Worm (Caenorhabditis elegans) whole organism, L1 larva: Measurements from ENCODE around the gene R05G9.5.
A peak's percentile ranks its signal among the peaks of the same experiment; 100 is the strongest.

Experiments used
- C04F5.9 ChIP-seq: sonication (generic microtip); optimal IDR thresholded peaks from 2 replicates; lab custom pipeline; 2016; ENCODE audit warnings: missing genetic modification characterization, missing compliant biosample characterization
- C16A3.4 ChIP-seq: fragments of 150-350 bp; optimal IDR thresholded peaks from 2 replicates; lab custom pipeline; 2014; ENCODE audit warnings: missing biosample characterization, missing genetic modification characterization
- F16B12.6 ChIP-seq: fragments of 150-350 bp; optimal IDR thresholded peaks from 2 replicates; lab custom pipeline; 2014; ENCODE audit warnings: missing biosample characterization, missing genetic modification characterization
- aha-1 ChIP-seq: fragments of 150-350 bp; optimal IDR thresholded peaks from 2 replicates; lab custom pipeline; 2014; ENCODE audit warnings: missing biosample characterization, missing genetic modification characterization
- alr-1 ChIP-seq: fragments of 200-800 bp; sonication (Bioruptor generic); optimal IDR thresholded peaks from 2 replicates; lab custom pipeline; 2018; ENCODE audit warnings: borderline replicate concordance, mild to moderate bottlenecking, missing genetic modification characterization, missing compliant biosample characterization
- blmp-1 ChIP-seq: fragments of 150-350 bp; optimal IDR thresholded peaks from 2 replicates; lab custom pipeline; 2014; ENCODE audit warnings: missing biosample characterization, missing genetic modification characterization
- ceh-63 ChIP-seq: fragments of 200-800 bp; sonication (Bioruptor generic); optimal IDR thresholded peaks from 2 replicates; lab custom pipeline; 2018; ENCODE audit warnings: mild to moderate bottlenecking, missing genetic modification characterization, missing compliant biosample characterization
- ceh-82 ChIP-seq, 3 experiments: fragments of 150-350 bp in 1 of 3; sonication (generic microtip) in 2 of 3; optimal IDR thresholded peaks; 2 replicates each; lab custom pipeline; 2014 to 2017; ENCODE audit warnings: missing biosample characterization in 3 of 3, missing genetic modification characterization in 3 of 3
- ceh-90 ChIP-seq: sonication (generic microtip); optimal IDR thresholded peaks from 2 replicates; lab custom pipeline; 2016; ENCODE audit warnings: missing genetic modification characterization, missing compliant biosample characterization
- elt-3 ChIP-seq, 6 experiments: fragments of 150-350 bp in 1 of 6; sonication (generic microtip); optimal IDR thresholded peaks; 2 replicates each; lab custom pipeline; 2017 to 2018; ENCODE audit warnings: missing biosample characterization in 6 of 6, missing genetic modification characterization in 6 of 6, inconsistent platforms in 1 of 6
- fkh-10 ChIP-seq: sonication (generic microtip); optimal IDR thresholded peaks from 2 replicates; lab custom pipeline; 2017; ENCODE audit warnings: missing biosample characterization, missing genetic modification reagents, missing genetic modification characterization
- hlh-17 ChIP-seq: fragments of 200-800 bp; sonication (Bioruptor generic); optimal IDR thresholded peaks from 2 replicates; lab custom pipeline; 2018; ENCODE audit warnings: missing genetic modification characterization, mild to moderate bottlenecking, missing compliant biosample characterization, moderate library complexity, borderline replicate concordance
- lin-14 ChIP-seq: fragments of 200-800 bp; sonication (Bioruptor generic); optimal IDR thresholded peaks from 2 replicates; lab custom pipeline; 2018; ENCODE audit warnings: mild to moderate bottlenecking, missing genetic modification characterization, moderate library complexity, missing compliant biosample characterization
- lin-39 ChIP-seq: fragments of 150-350 bp; optimal IDR thresholded peaks from 2 replicates; lab custom pipeline; 2014; ENCODE audit warnings: missing biosample characterization, missing genetic modification reagents, missing genetic modification characterization
- lsy-2 ChIP-seq, 2 experiments: fragments of 150-350 bp; optimal IDR thresholded peaks; 2 replicates each; lab custom pipeline; 2014; ENCODE audit warnings: missing biosample characterization in 2 of 2, missing genetic modification characterization in 2 of 2
- mab-9 ChIP-seq: fragments of 200-800 bp; sonication (Bioruptor generic); IDR thresholded peaks from 2 replicates; pipeline ENCODE4 v1.3.6; 2022; ENCODE audit warnings: missing genetic modification reagents, missing genetic modification characterization, missing compliant biosample characterization
- mep-1 ChIP-seq: fragments of 150-350 bp; optimal IDR thresholded peaks from 2 replicates; lab custom pipeline; 2014; ENCODE audit warnings: missing biosample characterization, missing genetic modification characterization
- nhr-11 ChIP-seq: fragments of 150-350 bp; optimal IDR thresholded peaks from 2 replicates; lab custom pipeline; 2014; ENCODE audit warnings: missing biosample characterization, missing genetic modification characterization
- nhr-76 ChIP-seq: sonication (generic microtip); optimal IDR thresholded peaks from 2 replicates; lab custom pipeline; 2017; ENCODE audit warnings: missing biosample characterization, missing genetic modification characterization
- nhr-77 ChIP-seq: fragments of 150-350 bp; optimal IDR thresholded peaks from 2 replicates; lab custom pipeline; 2014; ENCODE audit warnings: missing biosample characterization, missing genetic modification characterization
- nhr-90 ChIP-seq: sonication (generic microtip); optimal IDR thresholded peaks from 2 replicates; lab custom pipeline; 2016; ENCODE audit warnings: mild to moderate bottlenecking, missing genetic modification characterization, missing compliant biosample characterization; ENCODE audit not compliant: poor library complexity
- snpc-4 ChIP-seq: fragments of 150-350 bp; optimal IDR thresholded peaks from 2 replicates; lab custom pipeline; 2014; ENCODE audit warnings: missing biosample characterization, missing genetic modification characterization
- snu-23 ChIP-seq: sonication (generic microtip); optimal IDR thresholded peaks from 2 replicates; lab custom pipeline; 2016; ENCODE audit warnings: missing genetic modification characterization, missing compliant biosample characterization
- sox-4 ChIP-seq: sonication (generic microtip); optimal IDR thresholded peaks from 2 replicates; lab custom pipeline; 2016; ENCODE audit warnings: missing genetic modification characterization, missing compliant biosample characterization
- tbx-2 ChIP-seq: sonication (generic microtip); optimal IDR thresholded peaks from 2 replicates; lab custom pipeline; 2016; ENCODE audit warnings: missing genetic modification characterization, missing compliant biosample characterization
- unc-130 ChIP-seq: fragments of 150-350 bp; optimal IDR thresholded peaks from 2 replicates; lab custom pipeline; 2017; ENCODE audit warnings: missing biosample characterization, missing genetic modification characterization, inconsistent platforms
- unc-30 ChIP-seq: sonication (generic microtip); optimal IDR thresholded peaks from 2 replicates; lab custom pipeline; 2017; ENCODE audit warnings: missing biosample characterization, missing genetic modification characterization
- unc-86 ChIP-seq: sonication (generic microtip); optimal IDR thresholded peaks from 2 replicates; lab custom pipeline; 2016; ENCODE audit warnings: missing genetic modification characterization, missing compliant biosample characterization
- unc-98 ChIP-seq: fragments of 200-800 bp; sonication (Bioruptor generic); IDR thresholded peaks from 2 replicates; pipeline ENCODE4 v1.3.6; 2022; ENCODE audit warnings: missing genetic modification characterization, missing compliant biosample characterization
- vab-15 ChIP-seq: sonication (generic microtip); optimal IDR thresholded peaks from 2 replicates; lab custom pipeline; 2017; ENCODE audit warnings: missing genotype, mild to moderate bottlenecking, missing genetic modification characterization, missing compliant biosample characterization
- xbp-1 ChIP-seq: sonication (generic microtip); optimal IDR thresholded peaks from 2 replicates; lab custom pipeline; 2016; ENCODE audit warnings: missing genetic modification characterization, missing compliant biosample characterization
- zag-1 ChIP-seq: fragments of 150-350 bp; optimal IDR thresholded peaks from 2 replicates; lab custom pipeline; 2014; ENCODE audit warnings: missing biosample characterization, missing genetic modification characterization
- zip-4 ChIP-seq: fragments of 200-800 bp; sonication (Bioruptor generic); optimal IDR thresholded peaks from 2 replicates; lab custom pipeline; 2018; ENCODE audit warnings: mild to moderate bottlenecking, missing genetic modification characterization, moderate library complexity, missing compliant biosample characterization
- ztf-11 ChIP-seq, 2 experiments: sonication (generic microtip); optimal IDR thresholded peaks; 2 replicates each; lab custom pipeline; 2016 to 2017; ENCODE audit warnings: missing genetic modification characterization in 2 of 2, missing biosample characterization in 1 of 2, missing compliant biosample characterization in 1 of 2
- ztf-4 ChIP-seq: fragments of 150-350 bp; optimal IDR thresholded peaks from 2 replicates; lab custom pipeline; 2014; ENCODE audit warnings: missing biosample characterization, missing genetic modification characterization

R05G9.5 gene

ce11 chrII:6499067-6499466 lies 994 bp downstream of the R05G9.5 start, which contains the start of gene twk-49:
Gene twk-49 (minus strand): TSS chrII:6499167.
- TF ChIP-seq vab-15 (tag; lab: Kevin White, UChicago) = no peak
- TF ChIP-seq nhr-77 (tag; lab: Kevin White, UChicago) = no peak
- TF ChIP-seq alr-1 (tag; lab: Kevin White, UChicago) = no peak
- TF ChIP-seq unc-86 = no peak
- no peak for TF ChIP-seq unc-30 (tag; lab: Kevin White, UChicago)
- no peak for TF ChIP-seq unc-130
- TF ChIP-seq hlh-17 (GFP tag; lab: Kevin White, UChicago) = no peak

- TF ChIP-seq ceh-90 (tag; lab: Kevin White, UChicago) (no peak), F16B12.6 (tag; lab: Kevin White, UChicago) (no peak), sox-4 (tag; lab: Kevin White, UChicago) (no peak), ztf-11 (tag; optimal IDR thresholded peaks at IDR 0.05; lab: Kevin White, UChicago) (no peak), lin-14 (GFP tag; lab: Kevin White, UChicago) (peak; percentile 59), fkh-10 (GFP tag; lab: Kevin White, UChicago) (peak; percentile 44)
These were observed 1.5 kb downstream of the R05G9.5 start for ce11 chrII:6498609-6499008.

- TF ChIP-seq ceh-82 (tag; optimal IDR thresholded peaks at IDR 0.05; lab: Kevin White, UChicago) (no peak), lsy-2 (tag; optimal IDR thresholded peaks at IDR 0.05; lab: Kevin White, UChicago) (no peak), nhr-77 (tag; lab: Kevin White, UChicago) (no peak), snu-23 (GFP tag; lab: Kevin White, UChicago) (no peak), lin-14 (GFP tag; lab: Kevin White, UChicago) (peak; percentile 58), zip-4 (GFP tag; lab: Kevin White, UChicago) (no peak), nhr-11 (no peak)
These were observed 2.9 kb downstream of the R05G9.5 start for ce11 chrII:6497137-6497536.

ce11 chrII:6496496-6496895 lies 3.6 kb downstream of the R05G9.5 start:
- TF ChIP-seq sox-4 (tag; lab: Kevin White, UChicago) (no peak), C16A3.4 (no peak), aha-1 (no peak), unc-30 (tag; lab: Kevin White, UChicago) (no peak), elt-3 (tag; optimal IDR thresholded peaks at IDR 0.05; lab: Kevin White, UChicago) (no peak), nhr-76 (no peak), zag-1 (tag; lab: Kevin White, UChicago) (no peak), xbp-1 (tag; lab: Kevin White, UChicago) (no peak)
- TF ChIP-seq, all 84 proteins: peak for 0

ce11 chrII:6493709-6494326 lies 6.2 kb downstream of the R05G9.5 start:
- TF ChIP-seq tbx-2 (tag; lab: Kevin White, UChicago) = no peak
- TF ChIP-seq unc-98 (GFP tag; lab: Robert Waterston, UW) = no peak
- no peak for TF ChIP-seq mab-9 (GFP tag; lab: Robert Waterston, UW)
- peak; percentile 14 for TF ChIP-seq ztf-4 (tag; lab: Kevin White, UChicago)
- TF ChIP-seq mep-1 (tag; lab: Kevin White, UChicago) = no peak
- no peak for TF ChIP-seq lin-39
- TF ChIP-seq snpc-4 = no peak
- peak; percentile 2 for TF ChIP-seq blmp-1 (tag; lab: Kevin White, UChicago)
- TF ChIP-seq ceh-63 (GFP tag; lab: Kevin White, UChicago) = no peak

ce11 chrII:6493139-6493538 lies 6.9 kb downstream of the R05G9.5 start:
- TF ChIP-seq C04F5.9 (tag; lab: Kevin White, UChicago) (no peak), nhr-90 (tag; lab: Kevin White, UChicago) (no peak)
